Fruit fly (Drosophila melanogaster) Kc167 (cell line): Measurements from ENCODE around the gene Polr2F.
A peak's percentile ranks its signal among the peaks of the same experiment; 100 is the strongest.

Experiments
- Myc ChIP-seq: fragments of >200 bp; optimal IDR thresholded peaks from 2 replicates; lab custom pipeline; 2017; ENCODE audit warnings: missing external identifiers
- Sin3A ChIP-seq: fragments of >200 bp; optimal IDR thresholded peaks from 2 replicates; lab custom pipeline; 2018; ENCODE audit warnings: missing external identifiers
- h ChIP-seq: fragments of >200 bp; optimal IDR thresholded peaks from 3 replicates; lab custom pipeline; 2018; ENCODE audit warnings: missing external identifiers
- insv ChIP-seq: fragments of >200 bp; optimal IDR thresholded peaks from 3 replicates; lab custom pipeline; 2018; ENCODE audit warnings: missing external identifiers
- psq ChIP-seq: fragments of >200 bp; optimal IDR thresholded peaks from 2 replicates; lab custom pipeline; 2017; ENCODE audit warnings: missing external identifiers
- ttk ChIP-seq: sonication (Bioruptor generic); optimal IDR thresholded peaks from 2 replicates; lab custom pipeline; 2017; ENCODE audit warnings: missing external identifiers

Gene Polr2F

DNA sequence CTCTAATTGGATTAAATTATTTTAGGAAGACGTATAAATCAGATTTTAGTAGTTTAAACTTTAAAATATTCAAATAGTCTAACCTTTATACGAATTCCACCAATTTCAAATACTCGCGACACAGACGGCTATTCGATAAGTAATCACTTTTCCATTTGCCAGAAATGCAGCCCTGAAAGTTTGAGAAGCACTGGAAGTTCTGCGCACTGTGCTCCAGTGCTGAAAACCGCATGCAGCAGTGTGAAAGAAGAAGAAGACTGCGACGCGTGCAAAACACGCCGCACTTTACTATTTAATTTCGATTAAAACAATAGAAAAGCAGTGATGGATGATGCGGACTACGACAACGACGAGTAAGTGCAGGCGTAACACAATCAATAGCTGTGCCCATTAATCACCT is at the start of gene Polr2F:
Polr2F (plus strand) TSS at position 233 of the 400 bp plus-strand sequence.
- TF ChIP-seq Sin3A (lab: Kevin White, UChicago) = no peak
- no peak for TF ChIP-seq ttk (lab: Kevin White, UChicago)
- TF ChIP-seq h = no peak
- TF ChIP-seq Myc (lab: Kevin White, UChicago) = no peak
- TF ChIP-seq insv (lab: Kevin White, UChicago) = no peak
- peak; percentile 1 for TF ChIP-seq psq (lab: Kevin White, UChicago)

- no peak for TF ChIP-seq insv (lab: Kevin White, UChicago)
- no peak for TF ChIP-seq Myc (lab: Kevin White, UChicago)
Observed at dm6 chr3R:5322182-5322609, 49.4 kb upstream of the Polr2F start.

DNA sequence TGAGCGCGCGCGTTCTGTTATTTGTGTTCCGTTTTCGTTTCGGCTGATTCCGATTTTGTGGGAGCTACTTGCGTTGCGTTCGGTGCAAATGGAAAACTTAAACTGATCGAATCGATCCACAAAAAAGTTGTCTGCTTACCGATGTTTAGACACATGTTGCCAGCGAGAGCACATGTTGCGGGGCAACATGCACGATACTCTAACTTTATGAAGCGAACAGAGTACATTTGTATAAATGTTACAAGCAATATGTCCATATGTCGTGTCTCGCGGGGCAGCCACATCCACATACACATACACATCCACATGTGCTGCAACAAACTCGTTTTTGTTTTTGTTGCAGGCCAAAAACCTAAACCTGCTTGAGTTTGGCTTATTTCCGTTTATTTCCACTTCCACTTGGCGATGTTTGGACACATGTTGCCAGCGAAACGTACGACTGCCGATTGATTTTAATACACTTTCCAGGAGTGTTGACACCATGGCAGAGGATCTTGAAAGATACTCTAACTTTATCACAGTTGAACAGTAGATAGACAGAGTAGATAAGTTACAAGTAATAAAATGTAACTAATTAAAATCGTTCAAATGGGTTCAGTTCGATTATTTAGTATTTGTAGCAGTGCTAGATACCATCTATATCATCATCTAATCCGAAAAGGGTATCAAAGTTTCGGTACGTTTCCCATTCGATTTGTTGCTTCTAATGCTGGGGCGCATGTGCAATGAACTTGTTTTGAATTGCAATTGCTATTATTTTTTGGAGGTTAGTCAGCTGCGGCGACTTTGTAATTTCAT is 47.7 kb upstream of the Polr2F start:
- TF ChIP-seq h (no peak), Sin3A (lab: Kevin White, UChicago) (no peak), ttk (lab: Kevin White, UChicago) (no peak), Myc (lab: Kevin White, UChicago) (no peak)

DNA sequence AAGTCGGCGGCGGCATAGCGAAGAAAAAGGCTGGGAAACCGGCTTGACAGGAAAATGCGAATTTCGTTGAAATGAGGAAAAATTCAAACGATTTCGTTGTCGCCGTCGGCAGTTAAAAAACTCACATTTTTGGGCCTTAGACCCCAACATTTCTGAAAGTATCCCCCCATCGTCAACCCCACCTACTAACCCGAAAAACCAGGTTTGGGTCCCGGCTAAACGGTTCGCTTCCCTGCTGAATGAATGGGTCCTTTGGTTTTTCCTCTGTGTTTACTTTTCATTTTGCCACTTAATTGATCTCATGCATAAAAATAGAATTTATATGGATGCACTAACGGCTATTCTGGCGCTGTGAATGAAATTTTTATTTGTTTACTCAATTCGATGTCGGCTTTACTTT is 45.4 kb upstream of the Polr2F start:
- no peak for TF ChIP-seq psq (lab: Kevin White, UChicago)
- no peak for TF ChIP-seq Myc (lab: Kevin White, UChicago)
- no peak for TF ChIP-seq insv (lab: Kevin White, UChicago)

DNA sequence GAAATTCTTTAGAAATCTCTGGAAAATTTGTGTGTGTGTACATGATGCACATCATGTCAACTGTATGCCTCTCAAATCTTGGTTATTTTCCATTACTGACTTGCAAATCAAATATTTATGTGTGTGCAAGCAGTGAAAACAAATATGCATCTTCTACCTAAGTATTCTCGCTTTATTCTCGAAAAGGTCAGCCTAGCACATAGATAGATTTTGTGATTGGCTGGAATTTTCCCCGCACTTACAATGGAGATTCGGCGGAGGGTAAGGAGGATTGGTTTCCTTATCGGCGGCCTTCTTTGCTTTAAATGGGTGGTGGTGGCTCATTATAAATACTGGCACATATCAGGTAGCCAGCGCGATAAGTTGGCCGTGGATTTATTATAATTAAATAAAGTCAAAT is 43.7 kb upstream of the Polr2F start:
- TF ChIP-seq psq (lab: Kevin White, UChicago) (no peak), Myc (lab: Kevin White, UChicago) (no peak), ttk (lab: Kevin White, UChicago) (no peak), insv (lab: Kevin White, UChicago) (no peak), Sin3A (lab: Kevin White, UChicago) (no peak), h (no peak)

dm6 chr3R:5330338-5330737 is 41.3 kb upstream of the Polr2F start:
- TF ChIP-seq psq (lab: Kevin White, UChicago) (no peak), h (no peak), ttk (lab: Kevin White, UChicago) (no peak), Myc (lab: Kevin White, UChicago) (no peak), insv (lab: Kevin White, UChicago) (no peak), Sin3A (lab: Kevin White, UChicago) (no peak)

DNA sequence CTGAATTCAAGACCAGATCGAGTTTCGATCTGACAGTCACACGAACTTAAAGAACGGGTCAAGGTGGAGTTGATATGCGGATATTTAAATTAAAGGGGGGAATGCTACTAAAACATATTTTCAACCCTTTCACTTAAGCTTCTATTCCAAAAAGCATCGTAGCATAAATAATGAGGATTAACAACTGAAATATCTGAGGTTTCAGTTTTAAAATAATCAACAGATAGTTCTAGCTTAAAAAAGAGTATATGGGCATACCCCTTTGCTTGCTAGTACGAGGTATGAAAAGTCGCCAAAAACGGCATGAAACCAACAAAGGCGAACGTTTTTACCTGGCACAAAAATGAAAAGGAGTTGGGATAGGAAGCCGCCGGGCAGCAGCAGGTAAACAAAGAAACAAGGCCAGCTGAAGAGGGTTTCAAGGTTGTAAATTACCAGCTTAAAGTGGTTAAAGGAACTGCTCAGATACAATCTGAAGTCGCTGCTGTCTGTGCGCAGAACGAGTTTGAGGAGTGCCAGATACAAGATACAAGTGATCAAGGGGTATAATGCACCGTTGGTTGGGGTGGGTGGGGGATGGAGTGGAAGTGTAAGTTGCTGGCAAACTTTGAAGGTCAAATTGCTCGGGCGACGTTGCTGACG is 39.7 kb upstream of the Polr2F start:
- TF ChIP-seq Myc (lab: Kevin White, UChicago) = no peak
- no peak for TF ChIP-seq psq (lab: Kevin White, UChicago)
- no peak for TF ChIP-seq ttk (lab: Kevin White, UChicago)
- TF ChIP-seq Sin3A (lab: Kevin White, UChicago) = no peak
- TF ChIP-seq h = no peak
- TF ChIP-seq insv (lab: Kevin White, UChicago) = no peak

DNA sequence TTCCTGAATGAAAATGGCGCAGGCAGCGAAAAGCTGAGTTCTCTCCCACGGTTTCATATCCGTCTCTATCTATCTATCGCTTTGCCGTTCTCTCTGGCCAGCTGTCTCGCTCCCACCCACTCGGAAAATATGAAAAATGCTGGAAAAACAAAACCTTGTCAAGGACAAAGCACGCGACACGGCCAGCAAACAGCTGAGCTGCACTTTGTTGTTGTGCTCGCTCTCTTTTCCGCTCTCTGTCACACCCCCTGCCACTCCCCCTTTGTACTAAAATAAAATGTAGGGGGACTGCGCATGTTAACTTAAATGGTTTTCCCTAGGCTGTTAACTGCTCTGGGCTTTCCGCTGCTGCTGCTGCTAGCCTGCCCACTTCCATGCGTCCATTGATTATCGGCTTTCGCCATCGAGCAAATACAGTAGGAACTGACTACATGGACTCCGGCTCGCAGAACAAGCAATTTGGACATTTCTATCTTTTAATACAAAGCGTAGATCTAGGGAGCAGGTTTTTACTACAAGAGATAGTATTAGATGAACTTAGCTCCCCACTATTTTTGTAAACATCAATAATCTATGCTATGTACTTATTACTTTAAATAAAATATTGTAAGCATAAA is 24.8 kb upstream of the Polr2F start:
- TF ChIP-seq psq (lab: Kevin White, UChicago) (no peak), Sin3A (lab: Kevin White, UChicago) (no peak), insv (lab: Kevin White, UChicago) (no peak), Myc (lab: Kevin White, UChicago) (no peak), h (no peak), ttk (lab: Kevin White, UChicago) (no peak)

dm6 chr3R:5350393-5350972 is 21.1 kb upstream of the Polr2F start, which contains the start of gene mtd:
TSS of gene mtd (minus strand) at chr3R:5350443.
- TF ChIP-seq psq (lab: Kevin White, UChicago) (no peak), insv (lab: Kevin White, UChicago) (no peak), Sin3A (lab: Kevin White, UChicago) (no peak), h (no peak), Myc (lab: Kevin White, UChicago) (no peak), ttk (lab: Kevin White, UChicago) (no peak)

DNA sequence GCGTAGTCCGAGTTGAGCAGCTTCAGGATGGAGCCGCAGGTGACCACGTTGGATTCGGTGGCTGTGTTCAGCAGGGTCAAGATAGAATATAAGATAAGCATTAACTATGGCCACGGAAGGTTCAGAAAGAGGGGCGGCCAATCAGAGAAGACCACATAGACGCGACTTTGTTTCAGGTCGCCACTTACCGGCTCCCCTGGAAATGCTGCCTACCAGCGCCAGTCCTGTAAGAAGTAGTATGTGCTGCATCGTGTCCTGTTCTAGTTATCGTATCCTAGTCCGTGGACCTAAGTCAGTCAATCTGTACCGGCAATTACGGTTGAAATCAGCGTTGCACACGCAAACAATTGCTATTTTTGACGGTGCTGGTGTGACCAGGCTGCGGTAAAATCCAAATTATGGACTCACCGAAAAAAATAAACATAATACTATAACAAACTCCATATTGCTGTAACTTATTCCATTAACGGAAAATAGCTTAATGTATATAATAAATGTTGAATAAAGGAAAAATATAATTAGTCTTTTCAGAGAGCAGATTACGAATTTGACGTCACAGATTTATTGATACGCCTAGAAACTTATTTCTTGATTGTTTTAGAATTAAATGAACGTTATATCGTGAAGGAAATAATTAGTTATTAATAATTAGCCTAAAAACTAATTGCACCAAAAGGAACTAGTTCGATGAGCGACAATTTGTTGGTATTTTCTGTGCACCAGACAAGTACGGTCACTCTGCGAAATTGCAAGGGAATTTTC is 17.0 kb upstream of the Polr2F start, which contains the start of the genes CG11999 and CG1161:
CG11999 (minus strand) TSS at position 375 of the 762 bp plus-strand sequence.
CG1161 (plus strand) TSS at position 720 of the 762 bp plus-strand sequence.
- no peak for TF ChIP-seq insv (lab: Kevin White, UChicago)
- TF ChIP-seq ttk (lab: Kevin White, UChicago) = no peak
- TF ChIP-seq Sin3A (lab: Kevin White, UChicago) = no peak
- no peak for TF ChIP-seq psq (lab: Kevin White, UChicago)
- TF ChIP-seq h = no peak
- no peak for TF ChIP-seq Myc (lab: Kevin White, UChicago)

dm6 chr3R:5355135-5355493 is 16.5 kb upstream of the Polr2F start:
- TF ChIP-seq h (no peak), ttk (lab: Kevin White, UChicago) (no peak), Myc (lab: Kevin White, UChicago) (no peak), Sin3A (lab: Kevin White, UChicago) (no peak), insv (lab: Kevin White, UChicago) (no peak)
